Fruit fly (Drosophila melanogaster) whole organism, wandering third instar larva: ENCODE results near the gene CG33912.
A peak's percentile ranks its signal among the peaks of the same experiment; 100 is the strongest.

ENCODE experiments used
- Abd-B ChIP-seq: fragments of >200 bp; optimal IDR thresholded peaks from 2 replicates; lab custom pipeline; 2017; ENCODE audit warnings: missing biosample characterization, missing genetic modification characterization
- CG32264 ChIP-seq: fragments of 200-800 bp; sonication (Bioruptor generic); optimal IDR thresholded peaks from 2 replicates; lab custom pipeline; 2016; ENCODE audit warnings: missing biosample characterization, missing genetic modification characterization
- CG9705 ChIP-seq: fragments of 200-800 bp; sonication (Bioruptor generic); optimal IDR thresholded peaks from 2 replicates; lab custom pipeline; 2018; ENCODE audit warnings: missing biosample characterization, mild to moderate bottlenecking, missing genetic modification characterization
- CrebA ChIP-seq: fragments of 200-800 bp; sonication (Bioruptor generic); optimal IDR thresholded peaks from 2 replicates; lab custom pipeline; 2016; ENCODE audit warnings: missing biosample characterization, mild to moderate bottlenecking, missing genetic modification characterization, borderline replicate concordance
- Dfd ChIP-seq: fragments of >200 bp; optimal IDR thresholded peaks from 2 replicates; lab custom pipeline; 2017; ENCODE audit warnings: missing biosample characterization, missing genetic modification characterization
- Dif ChIP-seq: fragments of 200-275, 200-300 bp; sonication (Bioruptor generic); optimal IDR thresholded peaks from 2 replicates; lab custom pipeline; 2018; ENCODE audit warnings: missing biosample characterization, missing genetic modification characterization; ENCODE audit not compliant: partially characterized antibody
- GATAd ChIP-seq: sonication (Bioruptor generic); optimal IDR thresholded peaks from 2 replicates; lab custom pipeline; 2016; ENCODE audit warnings: missing biosample characterization, missing genetic modification characterization
- HLH106 ChIP-seq: fragments of 200-800 bp; optimal IDR thresholded peaks from 3 replicates; lab custom pipeline; 2019; ENCODE audit warnings: missing biosample characterization, mild to moderate bottlenecking, missing genetic modification characterization, moderate library complexity
- Hnf4 ChIP-seq: fragments of 200-800 bp; sonication (Bioruptor generic); optimal IDR thresholded peaks from 2 replicates; lab custom pipeline; 2016; ENCODE audit warnings: missing biosample characterization, mild to moderate bottlenecking, missing genetic modification characterization
- Hr78 ChIP-seq: fragments of >200 bp; optimal IDR thresholded peaks from 2 replicates; lab custom pipeline; 2017; ENCODE audit warnings: missing biosample characterization, missing genetic modification characterization
- Hr83 ChIP-seq: fragments of 200-300 bp; sonication (Bioruptor generic); optimal IDR thresholded peaks from 2 replicates; lab custom pipeline; 2016; ENCODE audit warnings: missing biosample characterization, mild to moderate bottlenecking, missing genetic modification characterization, moderate library complexity; ENCODE audit not compliant: poor library complexity, severe bottlenecking
- Jra ChIP-seq: sonication (Bioruptor generic); optimal IDR thresholded peaks from 2 replicates; lab custom pipeline; 2016; ENCODE audit warnings: missing biosample characterization, missing genetic modification characterization
- Mio ChIP-seq: sonication (Bioruptor generic); optimal IDR thresholded peaks from 2 replicates; lab custom pipeline; 2016; ENCODE audit warnings: missing biosample characterization, missing genetic modification characterization
- Myc ChIP-seq: fragments of >200 bp; optimal IDR thresholded peaks from 2 replicates; lab custom pipeline; 2017
- N ChIP-seq: fragments of >200 bp; optimal IDR thresholded peaks from 2 replicates; lab custom pipeline; 2018; ENCODE audit warnings: missing biosample characterization, missing external identifiers, missing genetic modification characterization
- OdsH ChIP-seq: fragments of 200-800 bp; sonication (Bioruptor generic); optimal IDR thresholded peaks from 2 replicates; lab custom pipeline; 2016; ENCODE audit warnings: missing biosample characterization, mild to moderate bottlenecking, missing genetic modification characterization
- Rel ChIP-seq, 2 experiments: fragments of 200-800 bp; sonication (Bioruptor generic) in 1 of 2; optimal IDR thresholded peaks; 2 replicates in 1 of 2; 3 replicates in 1 of 2; lab custom pipeline; 2016 to 2019; ENCODE audit warnings: mild to moderate bottlenecking in 2 of 2, missing biosample characterization in 2 of 2, missing genetic modification characterization in 2 of 2, moderate library complexity in 1 of 2
- Sp1 ChIP-seq: fragments of 200-800 bp; sonication (Bioruptor generic); optimal IDR thresholded peaks from 3 replicates; lab custom pipeline; 2019; ENCODE audit warnings: missing biosample characterization, mild to moderate bottlenecking, missing genetic modification characterization, moderate library complexity
- Vsx2 ChIP-seq: fragments of 200-300, 225-300 bp; sonication (Bioruptor generic); optimal IDR thresholded peaks from 2 replicates; lab custom pipeline; 2018; ENCODE audit warnings: missing biosample characterization, missing genetic modification characterization; ENCODE audit not compliant: partially characterized antibody
- br ChIP-seq: fragments of 200-800 bp; sonication (Bioruptor generic); optimal IDR thresholded peaks from 2 replicates; lab custom pipeline; 2016; ENCODE audit warnings: missing biosample characterization, missing genetic modification characterization
- brk ChIP-seq: fragments of 200-800 bp; sonication (Bioruptor generic); optimal IDR thresholded peaks from 2 replicates; lab custom pipeline; 2016; ENCODE audit warnings: missing biosample characterization, mild to moderate bottlenecking, missing genetic modification characterization
- dl ChIP-seq, 2 experiments: fragments of 175-275, 200-275 bp in 1 of 2; fragments of 200-275 bp in 1 of 2; sonication (Bioruptor generic); optimal IDR thresholded peaks; lab custom pipeline; 2018; ENCODE audit warnings: mild to moderate bottlenecking in 2 of 2, missing biosample characterization in 2 of 2, missing genetic modification characterization in 2 of 2, moderate library complexity in 2 of 2; ENCODE audit not compliant: partially characterized antibody in 2 of 2, insufficient read depth in 1 of 2
- dmrt93B ChIP-seq: fragments of 200-800 bp; sonication (Bioruptor generic); optimal IDR thresholded peaks from 2 replicates; lab custom pipeline; 2018; ENCODE audit warnings: missing biosample characterization, mild to moderate bottlenecking, missing genetic modification characterization
- dsf ChIP-seq: sonication (Bioruptor generic); optimal IDR thresholded peaks from 2 replicates; lab custom pipeline; 2016; ENCODE audit warnings: missing biosample characterization, missing genetic modification characterization, borderline replicate concordance
- ey ChIP-seq: fragments of 200-800 bp; sonication (Bioruptor generic); optimal IDR thresholded peaks from 2 replicates; lab custom pipeline; 2016; ENCODE audit warnings: missing biosample characterization, missing genetic modification characterization
- foxo ChIP-seq, 2 experiments: fragments of 200-800 bp; sonication (Bioruptor generic); optimal IDR thresholded peaks; 2 replicates in 1 of 2; 3 replicates in 1 of 2; lab custom pipeline; 2016 to 2017; ENCODE audit warnings: missing biosample characterization in 2 of 2, missing genetic modification characterization in 2 of 2
- fru ChIP-seq: fragments of 200-800 bp; sonication (Bioruptor generic); optimal IDR thresholded peaks from 3 replicates; lab custom pipeline; 2016; ENCODE audit warnings: missing biosample characterization, mild to moderate bottlenecking, missing genetic modification characterization
- h ChIP-seq: fragments of 200-800 bp; sonication (Bioruptor generic); optimal IDR thresholded peaks from 3 replicates; lab custom pipeline; 2016; ENCODE audit warnings: missing biosample characterization, mild to moderate bottlenecking, missing genetic modification characterization
- jim ChIP-seq: fragments of 175-275, 200-325 bp; sonication (Bioruptor generic); optimal IDR thresholded peaks from 2 replicates; lab custom pipeline; 2016; ENCODE audit warnings: missing biosample characterization, mild to moderate bottlenecking, missing genetic modification characterization
- lola ChIP-seq: fragments of >200 bp; optimal IDR thresholded peaks from 2 replicates; lab custom pipeline; 2017; ENCODE audit warnings: missing biosample characterization, missing genetic modification characterization
- pan ChIP-seq: fragments of >200 bp; optimal IDR thresholded peaks from 2 replicates; lab custom pipeline; 2017
- psq ChIP-seq: fragments of 200-800 bp; sonication (Bioruptor generic); optimal IDR thresholded peaks from 3 replicates; lab custom pipeline; 2017; ENCODE audit warnings: missing biosample characterization, mild to moderate bottlenecking, missing genetic modification characterization, moderate library complexity
- rgr ChIP-seq: fragments of 200-800 bp; sonication (Bioruptor generic); optimal IDR thresholded peaks from 3 replicates; lab custom pipeline; 2016; ENCODE audit warnings: missing biosample characterization, mild to moderate bottlenecking, missing genetic modification characterization
- sage ChIP-seq: fragments of 200-800 bp; sonication (Bioruptor generic); optimal IDR thresholded peaks from 2 replicates; lab custom pipeline; 2016; ENCODE audit warnings: missing biosample characterization, mild to moderate bottlenecking, missing genetic modification characterization
- sv ChIP-seq: fragments of 200-800 bp; sonication (Bioruptor generic); optimal IDR thresholded peaks from 3 replicates; lab custom pipeline; 2016; ENCODE audit warnings: missing biosample characterization, missing genetic modification characterization
- tai ChIP-seq: sonication (Bioruptor generic); optimal IDR thresholded peaks from 2 replicates; lab custom pipeline; 2016; ENCODE audit warnings: missing biosample characterization, missing genetic modification characterization
- usp ChIP-seq: fragments of >200 bp; optimal IDR thresholded peaks from 2 replicates; lab custom pipeline; 2017; ENCODE audit warnings: missing biosample characterization, missing genetic modification characterization
- woc ChIP-seq: sonication (Bioruptor generic); optimal IDR thresholded peaks from 2 replicates; lab custom pipeline; 2016; ENCODE audit warnings: missing biosample characterization, mild to moderate bottlenecking, missing genetic modification characterization

The CG33912 gene

dm6 chr3L:20784812-20785671, 29.6 kb upstream of the CG33912 start:
- TF ChIP-seq br = no peak
- TF ChIP-seq foxo (GFP tag; optimal IDR thresholded peaks at IDR 0.05; lab: Kevin White, UChicago) = peak in 1 of 2 experiments; percentile 38
- TF ChIP-seq ey (GFP tag; lab: Kevin White, UChicago) = peak; percentile 33
- TF ChIP-seq sage (GFP tag; lab: Kevin White, UChicago) = peak; percentile 56
- TF ChIP-seq Hnf4 (GFP tag; lab: Kevin White, UChicago) = no peak
- peak; percentile 39 for TF ChIP-seq sv (GFP tag; lab: Kevin White, UChicago)
- no peak for TF ChIP-seq dmrt93B
- peak; percentile 90 to 92 for TF ChIP-seq dl (GFP tag; optimal IDR thresholded peaks at IDR 0.05; lab: Kevin White, UChicago; ENCODE audit: insufficient read depth in 1 of 2, partially characterized antibody in 2 of 2)
- TF ChIP-seq Sp1 (GFP tag; lab: Kevin White, UChicago) = peak; percentile 68
- peak; percentile 24 for TF ChIP-seq Hr83 (GFP tag; lab: Kevin White, UChicago)
- TF ChIP-seq Rel (GFP tag; optimal IDR thresholded peaks at IDR 0.05; lab: Kevin White, UChicago) = no peak
- peak; percentile 16 for TF ChIP-seq Rel (tag; optimal IDR thresholded peaks at IDR 0.05; lab: Kevin White, UChicago)
- peak; percentile 100 for TF ChIP-seq Myc (lab: Kevin White, UChicago)
- TF ChIP-seq Abd-B (GFP tag; lab: Kevin White, UChicago) = no peak
- peak; percentile 53 for TF ChIP-seq HLH106 (tag; lab: Kevin White, UChicago)
- no peak for TF ChIP-seq Hr78 (GFP tag; lab: Kevin White, UChicago)
- TF ChIP-seq jim (GFP tag; lab: Kevin White, UChicago) = no peak
- no peak for TF ChIP-seq lola (GFP tag; lab: Kevin White, UChicago)
- no peak for TF ChIP-seq usp (GFP tag; lab: Kevin White, UChicago)
- peak; percentile 93 for TF ChIP-seq Dif (GFP tag; lab: Kevin White, UChicago)
- TF ChIP-seq h (GFP tag; lab: Kevin White, UChicago) = peak; percentile 31
- peak; percentile 87 for TF ChIP-seq woc (GFP tag; lab: Kevin White, UChicago)
- no peak for TF ChIP-seq CrebA
- peak; percentile 15 for TF ChIP-seq rgr (GFP tag; lab: Kevin White, UChicago)
- TF ChIP-seq tai = no peak
- no peak for TF ChIP-seq Dfd
- no peak for TF ChIP-seq pan (lab: Kevin White, UChicago)
- no peak for TF ChIP-seq Vsx2 (GFP tag; lab: Kevin White, UChicago)
- no peak for TF ChIP-seq brk (GFP tag; lab: Kevin White, UChicago)
- no peak for TF ChIP-seq GATAd (GFP tag; lab: Kevin White, UChicago)
- TF ChIP-seq dsf (GFP tag; lab: Kevin White, UChicago) = no peak
- no peak for TF ChIP-seq CG32264 (GFP tag; lab: Kevin White, UChicago)
- TF ChIP-seq psq (GFP tag; lab: Kevin White, UChicago) = peak; percentile 88
- no peak for TF ChIP-seq CG9705 (GFP tag; lab: Kevin White, UChicago)
- TF ChIP-seq fru (GFP tag; lab: Kevin White, UChicago) = peak; percentile 36
- TF ChIP-seq Mio = no peak
- TF ChIP-seq OdsH (GFP tag; lab: Kevin White, UChicago) = peak; percentile 25
- no peak for TF ChIP-seq N
- TF ChIP-seq Jra (GFP tag; lab: Kevin White, UChicago) = peak; percentile 57

- TF ChIP-seq Rel (GFP tag; optimal IDR thresholded peaks at IDR 0.05; lab: Kevin White, UChicago) (no peak), Rel (tag; optimal IDR thresholded peaks at IDR 0.05; lab: Kevin White, UChicago) (peak; percentile 75), foxo (GFP tag; optimal IDR thresholded peaks at IDR 0.05; lab: Kevin White, UChicago) (no peak)
- TF ChIP-seq, all 38 proteins: peak for 1
Observed at dm6 chr3L:20784394-20784793, 28.9 kb upstream of the CG33912 start.
